Worm (Caenorhabditis elegans): ENCODE data around the gene thn-4.

- TF ChIP-seq nhr-77 (tag; optimal IDR thresholded peaks at IDR 0.05) (no peak), crh-2 (tag; optimal IDR thresholded peaks at IDR 0.05) (no peak), fos-1 (tag; optimal IDR thresholded peaks at IDR 0.05) (no peak), zag-1 (tag; optimal IDR thresholded peaks at IDR 0.05) (no peak), ztf-11 (tag; optimal IDR thresholded peaks at IDR 0.05) (no peak), snpc-4 (tag; optimal IDR thresholded peaks at IDR 0.05) (no peak), elt-3 (tag; optimal IDR thresholded peaks at IDR 0.05) (no peak), unc-39 (tag; optimal IDR thresholded peaks at IDR 0.05) (no peak), nhr-6 (tag; optimal IDR thresholded peaks at IDR 0.05) (no peak), R02D3.7 (tag; optimal IDR thresholded peaks at IDR 0.05) (no peak), lsy-2 (tag; optimal IDR thresholded peaks at IDR 0.05) (no peak), nhr-23 (tag; optimal IDR thresholded peaks at IDR 0.05) (no peak), lin-13 (GFP tag; optimal IDR thresholded peaks at IDR 0.05) (no peak), aly-2 (tag; optimal IDR thresholded peaks at IDR 0.05) (no peak)
These were observed 11.1 kb upstream of the thn-4 start, which contains the start of the genes F09C6.11 and F09C6.12 for ce11 chrV:16882260-16882918.
